Worm (Caenorhabditis elegans): ENCODE measurements around the gene ham-2.

DNA sequence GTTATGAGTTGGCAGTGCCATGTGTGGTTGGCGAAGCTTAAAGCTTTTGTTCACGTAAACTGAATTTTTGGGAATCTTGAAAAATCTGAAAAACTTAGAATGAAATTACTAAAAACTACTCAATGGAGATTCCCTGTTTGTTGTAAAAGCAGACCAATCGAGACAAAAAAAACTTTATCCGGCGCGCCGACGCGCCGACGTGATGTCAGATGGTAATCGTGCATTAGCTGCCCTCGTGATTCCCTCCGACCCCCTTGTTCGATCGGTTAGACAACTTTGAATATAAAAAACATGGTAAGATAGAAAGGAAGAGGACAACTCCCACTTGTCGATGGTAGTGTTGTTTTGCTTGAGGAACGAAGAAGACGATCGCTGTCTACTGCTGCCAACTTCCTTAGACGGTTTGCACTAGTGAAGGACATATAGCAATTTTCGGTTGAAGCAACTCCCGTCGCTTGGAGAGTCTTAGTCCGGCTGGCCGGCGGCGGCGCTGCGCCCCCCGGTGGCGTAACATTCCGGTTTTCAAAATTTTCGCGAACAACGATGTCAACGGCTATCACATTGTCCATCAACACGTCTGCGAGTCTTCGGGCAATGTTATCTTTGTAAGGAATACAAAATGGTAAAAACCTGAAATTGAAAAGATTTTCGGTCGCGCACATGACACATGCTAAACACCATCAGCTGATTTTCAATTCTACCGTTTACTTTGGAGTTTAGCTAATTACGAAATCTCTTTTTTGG is 4.5 kb upstream of the ham-2 start, which contains the start of gene C07A12.18:
- TF ChIP-seq fkh-10 (GFP tag; optimal IDR thresholded peaks at IDR 0.05), result no peak
- no peak for TF ChIP-seq madf-2 (tag; optimal IDR thresholded peaks at IDR 0.05)
